Worm (Caenorhabditis elegans) whole organism, L1 larva: ENCODE data around the gene F40F8.5.
A peak's percentile ranks its signal among the peaks of the same experiment; 100 is the strongest.

Experiments used
- ceh-82 ChIP-seq, 3 experiments: fragments of 150-350 bp in 1 of 3; sonication (generic microtip) in 2 of 3; optimal IDR thresholded peaks; 2 replicates each; lab custom pipeline; 2014 to 2017; ENCODE audit warnings: missing biosample characterization in 3 of 3, missing genetic modification characterization in 3 of 3
- ces-1 ChIP-seq: fragments of 150-350 bp; optimal IDR thresholded peaks from 2 replicates; lab custom pipeline; 2014; ENCODE audit warnings: missing biosample characterization, missing genetic modification reagents, missing genetic modification characterization
- jun-1 ChIP-seq: fragments of 150-350 bp; optimal IDR thresholded peaks from 2 replicates; lab custom pipeline; 2014; ENCODE audit warnings: missing biosample characterization, missing genetic modification reagents, missing genetic modification characterization
- lsy-2 ChIP-seq, 2 experiments: fragments of 150-350 bp; optimal IDR thresholded peaks; 2 replicates each; lab custom pipeline; 2014; ENCODE audit warnings: missing biosample characterization in 2 of 2, missing genetic modification characterization in 2 of 2
- mep-1 ChIP-seq: fragments of 150-350 bp; optimal IDR thresholded peaks from 2 replicates; lab custom pipeline; 2014; ENCODE audit warnings: missing biosample characterization, missing genetic modification characterization
- nhr-237 ChIP-seq: fragments of 150-350 bp; optimal IDR thresholded peaks from 2 replicates; lab custom pipeline; 2014; ENCODE audit warnings: missing biosample characterization, missing genetic modification characterization
- skn-1 ChIP-seq: fragments of 150-350 bp; optimal IDR thresholded peaks from 2 replicates; lab custom pipeline; 2014; ENCODE audit warnings: missing biosample characterization, missing genetic modification characterization

ce11 chrII:11181250-11181704, 46.5 kb upstream of the F40F8.5 start, which contains the start of gene bigr-1:
- TF ChIP-seq ceh-82 (tag; optimal IDR thresholded peaks at IDR 0.05; lab: Kevin White, UChicago) (peak in 1 of 3 experiments; percentile 3), jun-1 (tag; lab: Kevin White, UChicago) (no peak), ces-1 (GFP tag; lab: Kevin White, UChicago) (no peak), skn-1 (no peak), nhr-237 (tag; lab: Kevin White, UChicago) (no peak), mep-1 (tag; lab: Kevin White, UChicago) (no peak), lsy-2 (tag; optimal IDR thresholded peaks at IDR 0.05; lab: Kevin White, UChicago) (no peak)
